Worm (Caenorhabditis elegans) whole organism, L2 larva: ENCODE measurements around the gene nspe-8.

Experiments used
- C34F6.9 ChIP-seq: fragments of 150-350 bp; optimal IDR thresholded peaks from 2 replicates; lab custom pipeline; 2014; ENCODE audit warnings: missing biosample characterization, missing genetic modification characterization
- F13H6.1 ChIP-seq: sonication (generic microtip); optimal IDR thresholded peaks from 2 replicates; lab custom pipeline; 2016; ENCODE audit warnings: missing genetic modification characterization, missing compliant biosample characterization
- R02D3.7 ChIP-seq: fragments of 150-350 bp; optimal IDR thresholded peaks from 2 replicates; lab custom pipeline; 2014; ENCODE audit warnings: missing biosample characterization, missing genetic modification characterization
- Y55F3AM.14 ChIP-seq: fragments of 200-800 bp; sonication (Bioruptor generic); optimal IDR thresholded peaks from 2 replicates; lab custom pipeline; 2018; ENCODE audit warnings: mild to moderate bottlenecking, missing genetic modification characterization, missing compliant biosample characterization
- ZK546.5 ChIP-seq: sonication (generic microtip); optimal IDR thresholded peaks from 2 replicates; lab custom pipeline; 2017; ENCODE audit warnings: missing biosample characterization, missing genetic modification characterization
- alr-1 ChIP-seq: fragments of 150-350 bp; optimal IDR thresholded peaks from 2 replicates; lab custom pipeline; 2014; ENCODE audit warnings: missing biosample characterization, missing genetic modification characterization
- aly-2 ChIP-seq: fragments of 150-350 bp; optimal IDR thresholded peaks from 2 replicates; lab custom pipeline; 2014; ENCODE audit warnings: missing biosample characterization, missing genetic modification characterization
- ama-1 ChIP-seq: fragments of 150-350 bp; optimal IDR thresholded peaks from 2 replicates; lab custom pipeline; 2018; ENCODE audit warnings: inconsistent platforms
- ceh-16 ChIP-seq: fragments of 150-350 bp; optimal IDR thresholded peaks from 2 replicates; lab custom pipeline; 2014; ENCODE audit warnings: missing biosample characterization, missing genetic modification characterization
- crh-2 ChIP-seq: sonication (generic microtip); optimal IDR thresholded peaks from 2 replicates; lab custom pipeline; 2017; ENCODE audit warnings: missing biosample characterization, missing genetic modification characterization
- dmd-4 ChIP-seq: sonication (generic microtip); optimal IDR thresholded peaks from 2 replicates; lab custom pipeline; 2017; ENCODE audit warnings: missing biosample characterization, missing genetic modification characterization
- egl-27 ChIP-seq: sonication (generic microtip); optimal IDR thresholded peaks from 3 replicates; lab custom pipeline; 2017; ENCODE audit warnings: missing biosample characterization, missing genetic modification reagents, missing genetic modification characterization
- elt-3 ChIP-seq: sonication (generic microtip); optimal IDR thresholded peaks from 2 replicates; lab custom pipeline; 2017; ENCODE audit warnings: missing biosample characterization, missing genetic modification characterization
- fos-1 ChIP-seq: fragments of 150-350 bp; optimal IDR thresholded peaks from 2 replicates; lab custom pipeline; 2014; ENCODE audit warnings: missing biosample characterization, missing genetic modification characterization
- gmeb-1 ChIP-seq: fragments of 150-350 bp; optimal IDR thresholded peaks from 2 replicates; lab custom pipeline; 2014; ENCODE audit warnings: missing biosample characterization, missing genetic modification characterization
- lin-13 ChIP-seq: fragments of 150-350 bp; optimal IDR thresholded peaks from 2 replicates; lab custom pipeline; 2014; ENCODE audit warnings: missing biosample characterization, missing genetic modification reagents, missing genetic modification characterization
- lin-39 ChIP-seq: fragments of 150-350 bp; optimal IDR thresholded peaks from 2 replicates; lab custom pipeline; 2014; ENCODE audit warnings: missing biosample characterization, missing genetic modification reagents, missing genetic modification characterization
- mab-5 ChIP-seq: fragments of 150-350 bp; optimal IDR thresholded peaks from 2 replicates; lab custom pipeline; 2014; ENCODE audit warnings: missing biosample characterization, missing genetic modification characterization
- mbf-1 ChIP-seq: sonication (generic microtip); optimal IDR thresholded peaks from 2 replicates; lab custom pipeline; 2017; ENCODE audit warnings: missing biosample characterization, missing genetic modification characterization
- mdl-1 ChIP-seq, 2 experiments: fragments of 150-350 bp in 1 of 2; sonication (generic microtip) in 1 of 2; optimal IDR thresholded peaks; 2 replicates each; lab custom pipeline; 2017; ENCODE audit warnings: missing biosample characterization in 2 of 2, missing genetic modification characterization in 2 of 2
- nhr-10 ChIP-seq: sonication (generic microtip); optimal IDR thresholded peaks from 2 replicates; lab custom pipeline; 2017; ENCODE audit warnings: missing biosample characterization, missing genetic modification characterization
- nhr-129 ChIP-seq: fragments of 150-350 bp; optimal IDR thresholded peaks from 2 replicates; lab custom pipeline; 2014; ENCODE audit warnings: missing biosample characterization, missing genetic modification characterization
- nhr-21 ChIP-seq: fragments of 150-350 bp; optimal IDR thresholded peaks from 2 replicates; lab custom pipeline; 2014; ENCODE audit warnings: missing biosample characterization, missing genetic modification characterization
- nhr-23 ChIP-seq: fragments of 150-350 bp; optimal IDR thresholded peaks from 2 replicates; lab custom pipeline; 2014; ENCODE audit warnings: missing biosample characterization, missing genetic modification reagents, missing genetic modification characterization
- nhr-237 ChIP-seq: fragments of 150-350 bp; optimal IDR thresholded peaks from 2 replicates; lab custom pipeline; 2014; ENCODE audit warnings: missing biosample characterization, missing genetic modification characterization
- nhr-25 ChIP-seq: fragments of 150-350 bp; sonication (generic microtip); optimal IDR thresholded peaks from 3 replicates; lab custom pipeline; 2014; ENCODE audit warnings: missing biosample characterization, missing genetic modification characterization
- nhr-6 ChIP-seq: fragments of 150-350 bp; optimal IDR thresholded peaks from 2 replicates; lab custom pipeline; 2014; ENCODE audit warnings: missing biosample characterization, missing genetic modification characterization
- nhr-77 ChIP-seq: fragments of 150-350 bp; optimal IDR thresholded peaks from 2 replicates; lab custom pipeline; 2014; ENCODE audit warnings: missing biosample characterization, missing genetic modification characterization
- peb-1 ChIP-seq: fragments of 150-350 bp; optimal IDR thresholded peaks from 2 replicates; lab custom pipeline; 2014; ENCODE audit warnings: missing biosample characterization, missing genetic modification characterization
- sem-4 ChIP-seq: fragments of 150-350 bp; optimal IDR thresholded peaks from 2 replicates; lab custom pipeline; 2014; ENCODE audit warnings: missing biosample characterization, missing genetic modification reagents, missing genetic modification characterization
- skn-1 ChIP-seq: sonication (generic microtip); optimal IDR thresholded peaks from 2 replicates; lab custom pipeline; 2017; ENCODE audit warnings: missing biosample characterization, missing genetic modification characterization
- sma-3 ChIP-seq: sonication (generic microtip); optimal IDR thresholded peaks from 2 replicates; lab custom pipeline; 2016; ENCODE audit warnings: missing genetic modification reagents, missing genetic modification characterization, missing compliant biosample characterization
- sma-9 ChIP-seq, 2 experiments: fragments of 150-350 bp in 1 of 2; sonication (generic microtip) in 1 of 2; optimal IDR thresholded peaks; 2 replicates each; lab custom pipeline; 2014 to 2016; ENCODE audit warnings: missing genetic modification characterization in 2 of 2, mild to moderate bottlenecking in 1 of 2, missing biosample characterization in 1 of 2, missing compliant biosample characterization in 1 of 2, missing genetic modification reagents in 1 of 2, moderate library complexity in 1 of 2
- snpc-4 ChIP-seq: fragments of 150-350 bp; optimal IDR thresholded peaks from 2 replicates; lab custom pipeline; 2014; ENCODE audit warnings: missing biosample characterization, missing genetic modification characterization
- unc-39 ChIP-seq: fragments of 150-350 bp; optimal IDR thresholded peaks from 2 replicates; lab custom pipeline; 2014; ENCODE audit warnings: missing biosample characterization, missing genetic modification characterization
- unc-62 ChIP-seq: fragments of 150-350 bp; optimal IDR thresholded peaks from 2 replicates; lab custom pipeline; 2014; ENCODE audit warnings: missing biosample characterization, missing genetic modification reagents, missing genetic modification characterization
- zag-1 ChIP-seq: fragments of 150-350 bp; optimal IDR thresholded peaks from 2 replicates; lab custom pipeline; 2014; ENCODE audit warnings: missing biosample characterization, missing genetic modification characterization
- ztf-1 ChIP-seq: fragments of 200-800 bp; sonication (Bioruptor generic); conservative IDR thresholded peaks from 2 replicates; pipeline ENCODE4 v1.3.6; 2022; ENCODE audit warnings: missing genetic modification characterization, missing compliant biosample characterization
- ztf-11 ChIP-seq: sonication (generic microtip); optimal IDR thresholded peaks from 2 replicates; lab custom pipeline; 2017; ENCODE audit warnings: missing biosample characterization, missing genetic modification characterization
- ztf-4 ChIP-seq: fragments of 150-350 bp; optimal IDR thresholded peaks from 2 replicates; lab custom pipeline; 2014; ENCODE audit warnings: missing biosample characterization, missing genetic modification characterization

Gene nspe-8

DNA sequence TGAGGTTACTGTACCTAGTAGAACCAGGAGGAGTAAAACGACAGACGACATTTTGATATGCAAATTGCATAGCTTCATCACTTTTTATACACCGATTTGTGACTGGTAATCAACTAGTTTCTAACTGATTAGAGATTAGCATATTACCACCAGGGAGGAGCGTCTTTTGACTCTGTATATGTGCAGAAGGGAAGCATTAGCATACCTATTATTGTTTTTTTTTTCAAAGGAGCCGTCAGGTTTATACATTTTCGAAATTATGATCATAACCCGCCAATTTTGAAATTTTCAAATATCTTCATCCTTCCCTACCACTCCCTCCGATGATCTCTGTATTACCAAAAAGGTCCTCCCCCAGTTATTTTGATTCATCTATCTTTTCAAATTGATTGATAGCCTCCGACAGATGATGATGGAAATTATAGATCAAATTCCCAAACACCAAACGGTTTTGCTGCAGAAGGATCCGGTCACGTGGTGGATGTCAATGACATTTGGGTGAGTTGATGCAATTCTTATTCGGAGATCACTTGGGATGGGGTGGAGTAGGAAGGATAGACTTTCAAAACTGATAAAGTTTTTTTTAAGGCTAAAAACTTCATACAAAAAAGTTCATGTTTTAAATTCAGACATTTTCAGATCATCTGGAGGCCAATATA lies at the start of gene nspe-8:
Gene nspe-8, minus strand, starts transcription at position 51 of the 659 bp plus-strand sequence.
- peak; percentile 50 for TF ChIP-seq gmeb-1 (tag; lab: Kevin White, UChicago)
- TF ChIP-seq nhr-129 (tag; lab: Kevin White, UChicago), result peak; percentile 46
- TF ChIP-seq unc-39 (tag; lab: Kevin White, UChicago), result no peak
- TF ChIP-seq fos-1 (tag; lab: Kevin White, UChicago), result peak; percentile 10
- TF ChIP-seq Y55F3AM.14, result no peak
- peak; percentile 68 for TF ChIP-seq nhr-25 (tag; lab: Kevin White, UChicago)
- TF ChIP-seq sma-3 (GFP tag; lab: Kevin White, UChicago), result peak; percentile 82
- TF ChIP-seq mdl-1 (tag; optimal IDR thresholded peaks at IDR 0.05; lab: Kevin White, UChicago), result peak; percentile 30 to 41
- no peak for TF ChIP-seq nhr-77
- TF ChIP-seq ztf-11 (tag; lab: Kevin White, UChicago), result no peak
- no peak for TF ChIP-seq R02D3.7
- TF ChIP-seq nhr-21 (tag; lab: Kevin White, UChicago), result peak; percentile 86
- no peak for TF ChIP-seq C34F6.9
- TF ChIP-seq sma-9 (GFP tag; optimal IDR thresholded peaks at IDR 0.05; lab: Kevin White, UChicago), result peak; percentile 97
- no peak for TF ChIP-seq sma-9 (tag; optimal IDR thresholded peaks at IDR 0.05; lab: Kevin White, UChicago)
- no peak for TF ChIP-seq alr-1

DNA sequence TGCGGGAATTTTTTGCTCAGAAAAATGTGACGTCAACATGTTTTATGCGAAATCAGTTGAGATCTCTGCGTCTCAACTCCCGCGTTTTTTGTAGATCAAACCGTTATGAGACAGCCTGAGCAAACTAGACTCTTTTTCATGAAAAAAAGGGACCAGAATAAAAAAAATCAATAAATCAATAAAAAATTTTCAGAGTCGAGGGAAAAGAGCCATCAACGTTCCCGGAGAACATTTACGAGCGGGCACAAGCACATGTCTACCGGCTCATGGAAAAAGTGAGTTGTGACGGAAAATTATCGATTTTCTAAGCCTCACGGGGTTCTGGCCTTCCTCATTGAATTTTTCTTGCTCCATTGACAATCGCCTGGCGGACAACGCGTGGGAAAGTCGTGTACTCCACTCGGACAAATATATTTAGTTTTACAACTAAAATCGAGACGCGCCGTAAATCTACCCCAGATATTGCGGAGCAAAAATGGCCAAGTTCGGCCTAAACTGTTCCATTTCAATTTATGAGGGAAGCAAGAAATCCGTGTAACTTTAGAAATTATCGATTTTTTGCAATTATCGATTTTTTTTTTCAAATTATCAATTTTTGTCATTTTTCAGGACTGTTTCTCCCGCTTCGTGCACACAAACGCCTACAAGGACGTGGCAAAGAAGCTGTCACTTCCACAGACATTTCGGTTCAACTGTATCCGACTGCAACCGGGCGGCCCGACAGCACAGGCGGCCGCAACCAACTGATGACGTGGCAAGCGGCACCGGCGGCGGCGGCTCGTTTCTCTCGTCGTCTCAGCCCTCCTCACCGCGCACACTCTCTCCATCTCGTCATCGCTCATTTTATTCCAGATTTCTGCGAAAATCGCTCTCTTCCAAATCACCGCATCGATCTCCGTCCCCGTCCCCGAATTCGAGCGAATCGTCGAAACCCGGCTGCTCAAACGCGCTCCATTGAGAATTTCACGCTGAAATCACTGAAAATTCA lies 49.4 kb upstream of the nspe-8 start:
- no peak for TF ChIP-seq nhr-25 (tag; lab: Kevin White, UChicago)
- no peak for TF ChIP-seq nhr-129 (tag; lab: Kevin White, UChicago)
- TF ChIP-seq mab-5, result no peak
- TF ChIP-seq ZK546.5 (tag; lab: Kevin White, UChicago), result no peak
- no peak for TF ChIP-seq lin-39 (tag; lab: Kevin White, UChicago)
- TF ChIP-seq ceh-16 (tag; lab: Kevin White, UChicago), result no peak
- no peak for TF ChIP-seq elt-3 (tag; lab: Kevin White, UChicago)
- no peak for TF ChIP-seq sem-4
- no peak for TF ChIP-seq ama-1
- TF ChIP-seq nhr-6 (tag; lab: Kevin White, UChicago), result no peak
- no peak for TF ChIP-seq skn-1 (tag; lab: Kevin White, UChicago)
- no peak for TF ChIP-seq sma-9 (GFP tag; optimal IDR thresholded peaks at IDR 0.05; lab: Kevin White, UChicago)
- no peak for TF ChIP-seq sma-9 (tag; optimal IDR thresholded peaks at IDR 0.05; lab: Kevin White, UChicago)
- no peak for TF ChIP-seq aly-2 (tag; lab: Kevin White, UChicago)
- TF ChIP-seq F13H6.1 (tag; lab: Kevin White, UChicago), result no peak
- no peak for TF ChIP-seq snpc-4
- TF ChIP-seq ztf-4 (tag; lab: Kevin White, UChicago), result no peak
- TF ChIP-seq unc-62 (GFP tag; lab: Kevin White, UChicago), result no peak
- TF ChIP-seq dmd-4 (tag; lab: Kevin White, UChicago), result no peak

DNA sequence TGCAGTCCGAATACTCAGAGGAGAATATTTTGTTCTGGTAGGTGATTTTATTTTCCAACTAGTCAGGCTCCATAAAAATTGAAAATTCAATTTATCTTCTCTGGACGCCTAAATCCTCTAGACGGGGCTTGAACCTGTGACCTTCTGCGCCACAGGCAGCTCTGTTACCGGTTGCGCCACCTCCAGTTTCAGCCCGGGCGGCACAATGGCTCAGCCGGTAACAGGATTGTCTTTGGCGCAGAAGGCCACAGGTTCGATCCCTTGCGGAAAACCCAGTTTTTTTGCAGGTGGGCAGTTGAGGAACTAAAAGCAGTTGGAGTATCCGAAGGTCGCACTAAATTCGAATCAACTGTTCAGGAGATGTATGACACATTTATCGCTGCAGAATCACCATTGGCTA lies 48.1 kb upstream of the nspe-8 start:
- no peak for TF ChIP-seq elt-3 (tag; lab: Kevin White, UChicago)
- TF ChIP-seq unc-39 (tag; lab: Kevin White, UChicago), result no peak
- TF ChIP-seq Y55F3AM.14, result no peak
- TF ChIP-seq alr-1, result no peak
- no peak for TF ChIP-seq nhr-23 (tag; lab: Kevin White, UChicago)

DNA sequence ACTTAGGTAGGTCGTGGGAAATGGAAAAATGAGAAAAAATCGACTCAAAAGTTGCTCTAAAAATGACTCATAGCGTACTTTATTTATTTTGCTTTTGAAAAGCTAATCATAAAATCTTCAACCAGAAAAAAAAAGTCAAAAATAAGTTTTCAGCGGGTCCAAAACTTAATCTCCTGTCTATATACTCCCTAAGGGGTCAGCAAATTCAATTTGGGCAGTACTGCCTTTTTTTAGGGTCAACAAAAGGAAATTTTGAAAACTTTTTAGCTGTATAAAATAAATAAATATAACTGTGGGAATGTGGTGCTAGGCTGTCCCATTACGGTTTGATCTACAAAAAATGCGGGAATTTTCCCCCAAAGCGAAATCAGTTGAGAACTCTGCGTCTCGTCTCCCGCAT lies 47.6 kb upstream of the nspe-8 start:
- TF ChIP-seq nhr-23 (tag; lab: Kevin White, UChicago) (no peak), lin-13 (no peak), sem-4 (no peak), ZK546.5 (tag; lab: Kevin White, UChicago) (no peak), crh-2 (tag; lab: Kevin White, UChicago) (no peak), unc-62 (GFP tag; lab: Kevin White, UChicago) (no peak), ama-1 (no peak), nhr-237 (tag; lab: Kevin White, UChicago) (no peak), nhr-25 (tag; lab: Kevin White, UChicago) (no peak), ztf-1 (GFP tag; lab: Robert Waterston, UW) (no peak), ztf-4 (tag; lab: Kevin White, UChicago) (no peak), fos-1 (tag; lab: Kevin White, UChicago) (no peak), ceh-16 (tag; lab: Kevin White, UChicago) (no peak), zag-1 (tag; lab: Kevin White, UChicago) (no peak), mbf-1 (tag; lab: Kevin White, UChicago) (no peak), peb-1 (no peak), egl-27 (tag; lab: Kevin White, UChicago) (no peak), R02D3.7 (no peak), nhr-10 (tag; lab: Kevin White, UChicago) (no peak)
